Worm (Caenorhabditis elegans) whole organism, young adult: ENCODE measurements around the gene srh-297.
"Not testable (repeated sequence)": the region's sequence is repeated elsewhere in the genome, so short reads cannot be mapped to it uniquely, and the experiment has no call there.

Source experiments
- B0035.1 ChIP-seq: sonication (generic microtip); optimal IDR thresholded peaks from 2 replicates; lab custom pipeline; 2016; ENCODE audit warnings: missing genetic modification characterization, mild to moderate bottlenecking, missing compliant biosample characterization, missing genotype, missing genetic modification reagents
- B0261.1 ChIP-seq: sonication (generic microtip); optimal IDR thresholded peaks from 2 replicates; lab custom pipeline; 2016; ENCODE audit warnings: mild to moderate bottlenecking, missing genetic modification characterization, moderate library complexity, missing compliant biosample characterization
- C17E4.6 ChIP-seq: fragments of 200-800 bp; sonication (Bioruptor generic); IDR thresholded peaks from 2 replicates; pipeline ENCODE4 v1.3.6; 2022; ENCODE audit warnings: missing genetic modification reagents, missing genetic modification characterization, missing compliant biosample characterization
- F10E7.11 ChIP-seq: sonication (generic microtip); optimal IDR thresholded peaks from 2 replicates; lab custom pipeline; 2017; ENCODE audit warnings: mild to moderate bottlenecking, missing genetic modification characterization, moderate library complexity, missing compliant biosample characterization
- F39B2.1 ChIP-seq: fragments of 200-800 bp; sonication (Bioruptor generic); IDR thresholded peaks from 2 replicates; pipeline ENCODE4 v1.3.6; 2022; ENCODE audit warnings: missing genetic modification reagents, missing genetic modification characterization, missing compliant biosample characterization
- F52B5.7 ChIP-seq: sonication (generic microtip); optimal IDR thresholded peaks from 2 replicates; lab custom pipeline; 2016; ENCODE audit warnings: mild to moderate bottlenecking, missing genetic modification characterization, missing compliant biosample characterization
- K12H6.12 ChIP-seq: fragments of 200-800 bp; sonication (Bioruptor generic); optimal IDR thresholded peaks from 2 replicates; lab custom pipeline; 2018; ENCODE audit warnings: mild to moderate bottlenecking, missing genetic modification characterization, missing compliant biosample characterization
- Y79H2A.3 ChIP-seq: fragments of 200-800 bp; sonication (Bioruptor generic); conservative IDR thresholded peaks from 2 replicates; pipeline ENCODE4 v1.3.6; 2022; ENCODE audit warnings: missing genetic modification reagents, missing genetic modification characterization, missing compliant biosample characterization
- akir-1 ChIP-seq: fragments of 200-800 bp; sonication (Bioruptor generic); optimal IDR thresholded peaks from 2 replicates; lab custom pipeline; 2018; ENCODE audit warnings: mild to moderate bottlenecking, missing genetic modification characterization, moderate library complexity, missing compliant biosample characterization
- aptf-2 ChIP-seq: fragments of 200-800 bp; sonication (Bioruptor generic); conservative IDR thresholded peaks from 2 replicates; pipeline ENCODE4 v1.3.6; 2022; ENCODE audit warnings: missing genetic modification reagents, missing genetic modification characterization, missing compliant biosample characterization
- athp-1 ChIP-seq: sonication (generic microtip); optimal IDR thresholded peaks from 2 replicates; lab custom pipeline; 2017; ENCODE audit warnings: mild to moderate bottlenecking, missing genetic modification characterization, missing compliant biosample characterization
- chd-7 ChIP-seq: sonication (generic microtip); optimal IDR thresholded peaks from 2 replicates; lab custom pipeline; 2016; ENCODE audit warnings: mild to moderate bottlenecking, missing genetic modification characterization, moderate library complexity, missing compliant biosample characterization
- dox-1 ChIP-seq: fragments of 200-800 bp; sonication (Bioruptor generic); IDR thresholded peaks from 2 replicates; pipeline ENCODE4 v1.3.6; 2022; ENCODE audit warnings: missing genetic modification reagents, missing genetic modification characterization, missing compliant biosample characterization
- dpff-1 ChIP-seq: sonication (generic microtip); optimal IDR thresholded peaks from 2 replicates; lab custom pipeline; 2017; ENCODE audit warnings: mild to moderate bottlenecking, missing genetic modification characterization, missing compliant biosample characterization
- dpl-1 ChIP-seq: fragments of 150-350 bp; optimal IDR thresholded peaks from 2 replicates; lab custom pipeline; 2014; ENCODE audit warnings: missing biosample characterization, missing genetic modification reagents, missing genetic modification characterization
- gei-17 ChIP-seq: fragments of 200-800 bp; sonication (Bioruptor generic); optimal IDR thresholded peaks from 2 replicates; lab custom pipeline; 2018; ENCODE audit warnings: mild to moderate bottlenecking, missing genetic modification characterization, missing compliant biosample characterization
- hlh-26 ChIP-seq: fragments of 200-800 bp; sonication (Bioruptor generic); conservative IDR thresholded peaks from 2 replicates; pipeline ENCODE4 v1.3.6; 2022; ENCODE audit warnings: missing genetic modification reagents, missing genetic modification characterization, missing compliant biosample characterization
- hmg-1.2 ChIP-seq: fragments of 200-800 bp; sonication (Bioruptor generic); IDR thresholded peaks from 2 replicates; pipeline ENCODE4 v1.3.6; 2022; ENCODE audit warnings: missing genetic modification reagents, missing genetic modification characterization, missing compliant biosample characterization
- hsf-1 ChIP-seq: fragments of 200-800 bp; sonication (Bioruptor generic); IDR thresholded peaks from 2 replicates; pipeline ENCODE4 v1.3.6; 2022; ENCODE audit warnings: missing genetic modification reagents, missing genetic modification characterization, missing compliant biosample characterization
- let-526 ChIP-seq: fragments of 200-800 bp; sonication (Bioruptor generic); IDR thresholded peaks from 2 replicates; pipeline ENCODE4 v1.3.6; 2022; ENCODE audit warnings: missing genetic modification reagents, missing genetic modification characterization, missing compliant biosample characterization
- madf-10 ChIP-seq: sonication (generic microtip); optimal IDR thresholded peaks from 2 replicates; lab custom pipeline; 2016; ENCODE audit warnings: mild to moderate bottlenecking, missing genetic modification characterization, missing compliant biosample characterization
- mel-28 ChIP-seq: sonication (generic microtip); optimal IDR thresholded peaks from 2 replicates; lab custom pipeline; 2016; ENCODE audit warnings: borderline replicate concordance, mild to moderate bottlenecking, missing genetic modification characterization, missing compliant biosample characterization
- mes-4 ChIP-seq: sonication (generic microtip); optimal IDR thresholded peaks from 2 replicates; lab custom pipeline; 2016; ENCODE audit warnings: missing genotype, missing genetic modification characterization, missing compliant biosample characterization
- nfya-1 ChIP-seq: sonication (generic microtip); optimal IDR thresholded peaks from 2 replicates; lab custom pipeline; 2017; ENCODE audit warnings: antibody characterized with exemption, missing compliant biosample characterization, missing genetic modification characterization, borderline replicate concordance; ENCODE audit not compliant: insufficient read depth
- nhr-80 ChIP-seq: sonication (generic microtip); optimal IDR thresholded peaks from 2 replicates; lab custom pipeline; 2016; ENCODE audit warnings: missing genetic modification characterization, missing compliant biosample characterization
- snpc-1.1 ChIP-seq: sonication (generic microtip); optimal IDR thresholded peaks from 2 replicates; lab custom pipeline; 2017; ENCODE audit warnings: missing genetic modification characterization, mild to moderate bottlenecking, missing compliant biosample characterization, antibody characterized with exemption, moderate library complexity, missing genotype, missing genetic modification reagents; ENCODE audit not compliant: insufficient read depth
- snpc-1.3 ChIP-seq: sonication (generic microtip); optimal IDR thresholded peaks from 2 replicates; lab custom pipeline; 2017; ENCODE audit warnings: missing genetic modification characterization, mild to moderate bottlenecking, missing compliant biosample characterization, antibody characterized with exemption, moderate library complexity, missing genotype, missing genetic modification reagents; ENCODE audit not compliant: insufficient read depth
- somi-1 ChIP-seq: fragments of 200-800 bp; sonication (Bioruptor generic); optimal IDR thresholded peaks from 2 replicates; lab custom pipeline; 2018; ENCODE audit warnings: mild to moderate bottlenecking, missing genetic modification characterization, missing compliant biosample characterization
- tbx-9 ChIP-seq: sonication (generic microtip); optimal IDR thresholded peaks from 2 replicates; lab custom pipeline; 2016; ENCODE audit warnings: borderline replicate concordance, missing genetic modification characterization, inconsistent platforms, missing compliant biosample characterization
- tlf-1 ChIP-seq: fragments of 200-800 bp; sonication (Bioruptor generic); optimal IDR thresholded peaks from 2 replicates; lab custom pipeline; 2018; ENCODE audit warnings: mild to moderate bottlenecking, missing genetic modification characterization, missing compliant biosample characterization
- unc-130 ChIP-seq: sonication (generic microtip); optimal IDR thresholded peaks from 2 replicates; lab custom pipeline; 2016; ENCODE audit warnings: missing genetic modification reagents, missing genetic modification characterization, missing compliant biosample characterization

srh-297 gene

DNA sequence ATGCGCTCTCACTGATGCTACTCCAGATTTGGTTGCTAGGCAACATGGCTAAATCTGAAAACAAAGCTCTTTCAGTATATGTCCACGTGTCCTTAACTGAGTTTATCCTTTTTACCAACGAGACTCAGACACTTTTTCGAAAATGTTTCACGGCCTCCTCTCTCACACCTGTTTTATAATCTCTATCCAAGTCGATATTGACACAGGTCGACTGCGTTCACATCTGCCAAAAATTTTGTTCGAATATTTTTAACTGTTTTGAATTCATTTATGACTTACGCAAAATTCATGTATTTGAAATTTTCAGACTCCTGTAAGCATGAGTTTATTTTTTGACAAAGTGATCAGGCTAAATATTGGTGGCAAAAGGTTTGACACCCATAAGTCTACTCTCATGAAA, 14.6 kb downstream of the srh-297 start, which contains the start of gene ZC239.3:
ZC239.3 (plus strand) TSS at position 301 of the 400 bp plus-strand sequence.
- not testable (repeated sequence) for TF ChIP-seq nhr-80 (tag; lab: Kevin White, UChicago); tbx-9 (tag; lab: Kevin White, UChicago); snpc-1.3
- TF ChIP-seq, all 124 proteins: peak for 0; not testable (repeated sequence) for 124

DNA sequence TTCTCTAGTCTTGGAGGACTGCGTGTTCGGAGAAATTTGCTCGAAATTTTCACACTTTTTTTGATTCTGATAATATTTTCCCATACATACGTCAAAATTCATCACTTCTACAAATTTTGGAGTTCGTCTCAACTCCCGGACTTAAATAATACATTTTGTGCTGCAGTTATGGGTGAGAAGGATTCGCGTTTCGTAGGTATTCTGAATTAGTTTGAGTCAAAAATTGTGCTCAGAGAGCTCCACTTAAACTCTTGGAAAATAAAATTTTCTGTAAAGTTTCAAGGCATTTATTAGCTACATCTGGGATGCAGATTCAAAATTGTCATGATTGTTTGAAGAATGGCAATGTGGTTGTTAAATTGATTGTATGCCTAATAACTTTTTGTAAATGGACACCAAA, 16.4 kb downstream of the srh-297 start, which contains the start of gene ZC239.4:
ZC239.4 (plus strand) TSS at position 301 of the 400 bp plus-strand sequence.
- TF ChIP-seq athp-1 (no peak), let-526 (GFP tag; lab: Robert Waterston, UW) (no peak), F39B2.1 (GFP tag; lab: Robert Waterston, UW) (no peak), mel-28 (tag; lab: Kevin White, UChicago) (no peak), aptf-2 (GFP tag; lab: Robert Waterston, UW) (no peak), nfya-1 (tag; lab: Kevin White, UChicago) (no peak), K12H6.12 (tag; lab: Kevin White, UChicago) (no peak), snpc-1.1 (tag; lab: Kevin White, UChicago) (no peak), C17E4.6 (GFP tag; lab: Robert Waterston, UW) (no peak), B0035.1 (tag; lab: Kevin White, UChicago) (no peak), mes-4 (tag; lab: Kevin White, UChicago) (no peak), snpc-1.3 (no peak), unc-130 (GFP tag; lab: Kevin White, UChicago) (no peak), madf-10 (tag; lab: Kevin White, UChicago) (no peak), dpff-1 (no peak), tlf-1 (no peak)
- TF ChIP-seq, all 124 proteins: peak for 0

ce11 chrII:3210365-3210764, 20.0 kb downstream of the srh-297 start, which contains the start of gene ZC239.5:
ZC239.5 (plus strand) TSS chrII:3210665.
- TF ChIP-seq F10E7.11 (tag; lab: Kevin White, UChicago) (no peak), F52B5.7 (tag; lab: Kevin White, UChicago) (no peak), Y79H2A.3 (GFP tag; lab: Robert Waterston, UW) (no peak), dpl-1 (GFP tag; lab: Kevin White, UChicago) (no peak), chd-7 (tag; lab: Kevin White, UChicago) (no peak), gei-17 (GFP tag; lab: Kevin White, UChicago) (no peak), nhr-80 (tag; lab: Kevin White, UChicago) (no peak)

DNA sequence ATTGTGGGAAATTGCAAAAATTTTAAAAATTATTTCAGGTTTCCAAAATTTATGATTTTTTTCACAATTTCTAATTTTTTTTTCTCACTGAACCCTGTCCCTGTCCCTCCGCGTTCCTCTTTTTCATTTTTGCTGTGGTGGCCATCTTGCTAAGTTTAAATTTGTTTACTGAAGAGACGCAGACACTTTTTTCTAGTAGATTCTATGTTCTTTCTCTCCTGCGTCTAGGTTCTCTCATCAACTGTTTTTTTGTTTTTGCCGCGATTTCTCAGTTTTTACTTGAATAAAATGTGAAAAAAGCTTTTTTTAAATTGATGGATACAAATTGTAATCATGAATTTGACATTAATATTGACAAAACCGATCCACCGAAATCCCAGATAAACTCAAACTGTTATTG, 21.1 kb downstream of the srh-297 start, which contains the start of gene ZC239.6:
ZC239.6 (plus strand) TSS at position 381 of the 400 bp plus-strand sequence.
- TF ChIP-seq tbx-9 (tag; lab: Kevin White, UChicago) (no peak), B0261.1 (tag; lab: Kevin White, UChicago) (no peak), hsf-1 (GFP tag; lab: Robert Waterston, UW) (peak; percentile 53; the same call in 1 of the 2 replicates), hlh-26 (GFP tag; lab: Robert Waterston, UW) (no peak), dox-1 (GFP tag; lab: Robert Waterston, UW) (no peak), somi-1 (no peak), akir-1 (GFP tag; lab: Kevin White, UChicago) (no peak), hmg-1.2 (GFP tag; lab: Robert Waterston, UW) (peak; percentile 46; the same call in 1 of the 2 replicates)
